Fruit fly (Drosophila melanogaster) whole organism, prepupa: Measurements from ENCODE around the gene Gfat2.

Source experiments
- Blimp-1 ChIP-seq: fragments of 200-800 bp; sonication (Bioruptor generic); optimal IDR thresholded peaks from 3 replicates; lab custom pipeline; 2017; ENCODE audit warnings: missing biosample characterization, missing genetic modification characterization, mild to moderate bottlenecking, moderate library complexity, missing genetic modification reagents
- CG10631 ChIP-seq: fragments of 200-800 bp; sonication (Bioruptor generic); optimal IDR thresholded peaks from 2 replicates; lab custom pipeline; 2016; ENCODE audit warnings: missing biosample characterization, missing genetic modification characterization
- CG10669 ChIP-seq: fragments of 200-800 bp; sonication (Bioruptor generic); optimal IDR thresholded peaks from 3 replicates; lab custom pipeline; 2018; ENCODE audit warnings: missing biosample characterization, mild to moderate bottlenecking, missing genetic modification characterization, moderate library complexity
- CG11294 ChIP-seq: fragments of 200-800 bp; sonication (Bioruptor generic); IDR thresholded peaks from 2 replicates; pipeline ENCODE4 v1.3.6; 2022; ENCODE audit warnings: missing biosample characterization, missing genetic modification characterization
- CG11762 ChIP-seq: fragments of 200-800 bp; sonication (Bioruptor generic); optimal IDR thresholded peaks from 3 replicates; lab custom pipeline; 2016; ENCODE audit warnings: missing biosample characterization, missing genetic modification characterization; ENCODE audit not compliant: insufficient read depth
- CG11902 ChIP-seq: fragments of 200-800 bp; sonication (Bioruptor generic); optimal IDR thresholded peaks from 3 replicates; lab custom pipeline; 2016; ENCODE audit warnings: missing biosample characterization, missing genetic modification characterization
- CG15336 ChIP-seq: fragments of 200-800 bp; sonication (Bioruptor generic); IDR thresholded peaks from 2 replicates; pipeline ENCODE4 v1.3.6; 2022; ENCODE audit warnings: missing biosample characterization, missing genetic modification characterization
- CG1621 ChIP-seq: fragments of 200-800 bp; sonication (Bioruptor generic); optimal IDR thresholded peaks from 3 replicates; lab custom pipeline; 2018; ENCODE audit warnings: missing biosample characterization, mild to moderate bottlenecking, missing genetic modification characterization
- CG16779 ChIP-seq: fragments of 200-800 bp; sonication (Bioruptor generic); optimal IDR thresholded peaks from 3 replicates; lab custom pipeline; 2017; ENCODE audit warnings: missing biosample characterization, mild to moderate bottlenecking, missing genetic modification characterization
- CG3032 ChIP-seq: fragments of 200-800 bp; optimal IDR thresholded peaks from 2 replicates; lab custom pipeline; 2019; ENCODE audit warnings: missing biosample characterization, mild to moderate bottlenecking, missing genetic modification characterization, moderate library complexity
- CG4318 ChIP-seq: fragments of 200-800 bp; sonication (Bioruptor generic); optimal IDR thresholded peaks from 3 replicates; lab custom pipeline; 2017; ENCODE audit warnings: missing biosample characterization, mild to moderate bottlenecking, missing genetic modification characterization
- CG6163 ChIP-seq: fragments of 200-800 bp; sonication (Bioruptor generic); IDR thresholded peaks from 3 replicates; pipeline ENCODE4 v1.3.6; 2022; ENCODE audit warnings: missing biosample characterization, missing genetic modification characterization
- CG6276 ChIP-seq: fragments of 200-800 bp; sonication (Bioruptor generic); optimal IDR thresholded peaks from 2 replicates; lab custom pipeline; 2017; ENCODE audit warnings: missing biosample characterization, mild to moderate bottlenecking, missing genetic modification characterization
- CG6792 ChIP-seq: fragments of 200-800 bp; sonication (Bioruptor generic); optimal IDR thresholded peaks from 3 replicates; lab custom pipeline; 2016; ENCODE audit warnings: missing biosample characterization, missing genetic modification characterization
- CG6808 ChIP-seq: fragments of 200-800 bp; sonication (Bioruptor generic); optimal IDR thresholded peaks from 3 replicates; lab custom pipeline; 2017; ENCODE audit warnings: missing biosample characterization, missing genetic modification characterization, mild to moderate bottlenecking, moderate library complexity, missing genetic modification reagents
- CG7368 ChIP-seq: fragments of 200-800 bp; sonication (Bioruptor generic); optimal IDR thresholded peaks from 3 replicates; lab custom pipeline; 2016; ENCODE audit warnings: missing biosample characterization, missing genetic modification characterization
- CG8119 ChIP-seq: fragments of 200-800 bp; sonication (Bioruptor generic); IDR thresholded peaks from 3 replicates; pipeline ENCODE4 v1.3.6; 2022; ENCODE audit warnings: missing biosample characterization, missing genetic modification characterization
- CG8632 ChIP-seq: fragments of 200-800 bp; sonication (Bioruptor generic); optimal IDR thresholded peaks from 3 replicates; lab custom pipeline; 2016; ENCODE audit warnings: missing biosample characterization, missing genetic modification characterization
- CG9139 ChIP-seq: fragments of 200-800 bp; sonication (Bioruptor generic); optimal IDR thresholded peaks from 3 replicates; lab custom pipeline; 2017; ENCODE audit warnings: missing biosample characterization, mild to moderate bottlenecking, missing genetic modification characterization
- Eip78C ChIP-seq: fragments of 200-800 bp; sonication (Bioruptor generic); peaks from one replicate; lab custom pipeline; 2016; ENCODE audit warnings: missing biosample characterization, missing genetic modification characterization
- Eip93F ChIP-seq: fragments of 200-800 bp; sonication (Bioruptor generic); optimal IDR thresholded peaks from 2 replicates; lab custom pipeline; 2016; ENCODE audit warnings: missing biosample characterization, mild to moderate bottlenecking, missing genetic modification characterization
- Ets21C ChIP-seq: fragments of 200-800 bp; sonication (Bioruptor generic); optimal IDR thresholded peaks from 3 replicates; lab custom pipeline; 2016; ENCODE audit warnings: missing biosample characterization, missing genetic modification characterization
- Ets96B ChIP-seq: fragments of 200-800 bp; optimal IDR thresholded peaks from 2 replicates; lab custom pipeline; 2019; ENCODE audit warnings: missing biosample characterization, mild to moderate bottlenecking, missing genetic modification characterization, moderate library complexity
- Gug ChIP-seq: fragments of 200-800 bp; sonication (Bioruptor generic); IDR thresholded peaks from 2 replicates; pipeline ENCODE4 v1.3.6; 2022; ENCODE audit warnings: missing biosample characterization, missing genetic modification characterization
- Hr38 ChIP-seq: sonication (Bioruptor generic); optimal IDR thresholded peaks from 2 replicates; lab custom pipeline; 2016; ENCODE audit warnings: missing biosample characterization, missing genetic modification characterization
- Hr39 ChIP-seq: fragments of 200-800 bp; sonication (Bioruptor generic); optimal IDR thresholded peaks from 2 replicates; lab custom pipeline; 2016; ENCODE audit warnings: missing biosample characterization, missing genetic modification characterization
- Hr4 ChIP-seq: fragments of 200-800 bp; sonication (Bioruptor generic); optimal IDR thresholded peaks from 3 replicates; lab custom pipeline; 2016; ENCODE audit warnings: missing biosample characterization, missing genetic modification characterization
- Lpt ChIP-seq: fragments of 200-800 bp; sonication (Bioruptor generic); optimal IDR thresholded peaks from 3 replicates; lab custom pipeline; 2016; ENCODE audit warnings: missing biosample characterization, missing genetic modification characterization
- OdsH ChIP-seq: fragments of 200-800 bp; sonication (Bioruptor generic); optimal IDR thresholded peaks from 3 replicates; lab custom pipeline; 2016; ENCODE audit warnings: missing biosample characterization, missing genetic modification characterization
- Smox ChIP-seq: fragments of 200-800 bp; sonication (Bioruptor generic); optimal IDR thresholded peaks from 3 replicates; lab custom pipeline; 2016; ENCODE audit warnings: missing biosample characterization, missing genetic modification characterization
- Sox15 ChIP-seq: fragments of 200-800 bp; sonication (Bioruptor generic); optimal IDR thresholded peaks from 3 replicates; lab custom pipeline; 2016; ENCODE audit warnings: missing biosample characterization, missing genetic modification characterization
- achi ChIP-seq: fragments of 200-800 bp; sonication (Bioruptor generic); optimal IDR thresholded peaks from 3 replicates; lab custom pipeline; 2016; ENCODE audit warnings: missing biosample characterization, missing genetic modification characterization
- acj6 ChIP-seq: fragments of 200-800 bp; sonication (Bioruptor generic); optimal IDR thresholded peaks from 3 replicates; lab custom pipeline; 2016; ENCODE audit warnings: missing biosample characterization, missing genetic modification characterization
- cyc ChIP-seq: fragments of 200-800 bp; sonication (Bioruptor generic); optimal IDR thresholded peaks from 3 replicates; lab custom pipeline; 2016; ENCODE audit warnings: missing biosample characterization, missing genetic modification characterization
- eg ChIP-seq: fragments of 200-800 bp; sonication (Bioruptor generic); IDR thresholded peaks from 3 replicates; pipeline ENCODE4 v1.3.6; 2022; ENCODE audit warnings: missing biosample characterization, missing genetic modification characterization
- esn ChIP-seq: fragments of 200-800 bp; sonication (Bioruptor generic); optimal IDR thresholded peaks from 2 replicates; lab custom pipeline; 2016; ENCODE audit warnings: missing biosample characterization, mild to moderate bottlenecking, missing genetic modification characterization, moderate library complexity
- fd59A ChIP-seq: fragments of 200-800 bp; sonication (Bioruptor generic); optimal IDR thresholded peaks from 2 replicates; lab custom pipeline; 2017; ENCODE audit warnings: missing biosample characterization, mild to moderate bottlenecking, missing genetic modification characterization, missing genetic modification reagents
- fd85E ChIP-seq: fragments of 200-800 bp; sonication (Bioruptor generic); optimal IDR thresholded peaks from 3 replicates; lab custom pipeline; 2016; ENCODE audit warnings: missing biosample characterization, missing genetic modification characterization
- fkh ChIP-seq: fragments of 200-800 bp; sonication (Bioruptor generic); optimal IDR thresholded peaks from 3 replicates; lab custom pipeline; 2017; ENCODE audit warnings: missing biosample characterization, mild to moderate bottlenecking, missing genetic modification characterization, moderate library complexity
- net ChIP-seq: fragments of 200-800 bp; sonication (Bioruptor generic); optimal IDR thresholded peaks from 3 replicates; lab custom pipeline; 2016; ENCODE audit warnings: missing biosample characterization, missing genetic modification characterization
- pdm3 ChIP-seq: fragments of 200-800 bp; sonication (Bioruptor generic); optimal IDR thresholded peaks from 3 replicates; lab custom pipeline; 2016; ENCODE audit warnings: missing biosample characterization, missing genetic modification characterization
- salr ChIP-seq, 2 experiments: fragments of 200-800 bp; sonication (Bioruptor generic); optimal IDR thresholded peaks; 3 replicates each; lab custom pipeline; 2016 to 2018; ENCODE audit warnings: missing biosample characterization in 2 of 2, missing genetic modification characterization in 2 of 2, mild to moderate bottlenecking in 1 of 2
- spab ChIP-seq: fragments of 200-800 bp; sonication (Bioruptor generic); optimal IDR thresholded peaks from 2 replicates; lab custom pipeline; 2017; ENCODE audit warnings: missing biosample characterization, mild to moderate bottlenecking, missing genetic modification characterization, missing genetic modification reagents
- svp ChIP-seq: fragments of 200-800 bp; sonication (Bioruptor generic); peaks from one replicate; lab custom pipeline; 2016; ENCODE audit warnings: missing biosample characterization, missing genetic modification characterization
- topi ChIP-seq: fragments of 200-800 bp; sonication (Bioruptor generic); optimal IDR thresholded peaks from 3 replicates; lab custom pipeline; 2016; ENCODE audit warnings: missing biosample characterization, missing genetic modification characterization
- vri ChIP-seq: fragments of 200-800 bp; sonication (Bioruptor generic); optimal IDR thresholded peaks from 3 replicates; lab custom pipeline; 2016; ENCODE audit warnings: missing biosample characterization, mild to moderate bottlenecking, missing genetic modification characterization

Gene Gfat2

DNA sequence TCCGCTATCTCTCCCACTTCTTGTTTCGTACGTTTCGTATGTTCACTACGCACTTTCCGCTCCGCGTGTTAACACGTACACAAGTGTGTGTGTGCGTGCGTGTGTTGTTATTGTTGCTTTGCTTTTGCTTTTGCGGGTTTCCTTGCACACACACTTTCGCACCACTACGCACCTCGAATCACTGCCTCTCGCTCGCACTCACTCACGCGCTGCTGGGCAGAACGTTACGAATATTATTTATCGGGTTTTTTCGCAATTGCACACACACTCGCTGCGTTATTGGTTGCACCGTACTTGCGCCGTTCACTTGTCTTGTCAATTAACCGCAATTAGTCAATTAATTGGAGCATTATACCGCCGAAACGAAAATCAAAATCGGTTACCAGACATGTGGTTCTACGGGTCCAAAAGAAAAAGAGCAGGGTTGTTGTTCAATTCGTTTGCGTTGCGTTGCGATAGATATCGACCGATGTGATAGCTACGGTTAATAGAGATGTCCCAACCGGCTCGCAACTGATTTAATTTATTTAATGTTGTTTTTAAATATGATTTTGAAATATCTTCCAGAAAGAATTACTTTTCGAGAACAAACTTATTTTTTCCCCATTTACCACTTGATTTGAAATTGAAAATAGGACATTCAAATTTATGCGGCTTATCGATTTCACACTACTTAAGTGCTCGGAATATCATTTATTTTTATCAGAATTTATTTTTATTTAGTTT, 3.4 kb downstream of the Gfat2 start, which contains the start of gene larp (continued):
- TF ChIP-seq CG1621 (tag; lab: Kevin White, UChicago) = peak; percentile 97
- no peak for TF ChIP-seq CG4318 (GFP tag; lab: Kevin White, UChicago)
- 0 out of 2 replicates have a peak, but pooled peaks have one; percentile 12 for TF ChIP-seq Gug
- peak; percentile 54 for TF ChIP-seq acj6 (GFP tag; lab: Kevin White, UChicago)
- no peak for TF ChIP-seq spab
- no peak for TF ChIP-seq fd85E (GFP tag; lab: Kevin White, UChicago)
- peak; percentile 34 for TF ChIP-seq CG11902
- peak; percentile 70 for TF ChIP-seq CG10631
- TF ChIP-seq Ets96B (tag; lab: Kevin White, UChicago) = peak; percentile 26
- TF ChIP-seq vri (GFP tag; lab: Kevin White, UChicago) = no peak
- TF ChIP-seq Hr4 = peak; percentile 50
- no peak for TF ChIP-seq fkh (GFP tag; lab: Kevin White, UChicago)
- peak; percentile 59 for TF ChIP-seq Eip78C (GFP tag; lab: Kevin White, UChicago)
- peak; percentile 30; the same call in 1 of the 2 replicates for TF ChIP-seq CG15336 (GFP tag; lab: Robert Waterston, UW)
- peak; percentile 60 for TF ChIP-seq Smox
- no peak for TF ChIP-seq CG7368 (GFP tag; lab: Kevin White, UChicago)
- peak; percentile 59 for TF ChIP-seq esn (GFP tag; lab: Kevin White, UChicago)

DNA sequence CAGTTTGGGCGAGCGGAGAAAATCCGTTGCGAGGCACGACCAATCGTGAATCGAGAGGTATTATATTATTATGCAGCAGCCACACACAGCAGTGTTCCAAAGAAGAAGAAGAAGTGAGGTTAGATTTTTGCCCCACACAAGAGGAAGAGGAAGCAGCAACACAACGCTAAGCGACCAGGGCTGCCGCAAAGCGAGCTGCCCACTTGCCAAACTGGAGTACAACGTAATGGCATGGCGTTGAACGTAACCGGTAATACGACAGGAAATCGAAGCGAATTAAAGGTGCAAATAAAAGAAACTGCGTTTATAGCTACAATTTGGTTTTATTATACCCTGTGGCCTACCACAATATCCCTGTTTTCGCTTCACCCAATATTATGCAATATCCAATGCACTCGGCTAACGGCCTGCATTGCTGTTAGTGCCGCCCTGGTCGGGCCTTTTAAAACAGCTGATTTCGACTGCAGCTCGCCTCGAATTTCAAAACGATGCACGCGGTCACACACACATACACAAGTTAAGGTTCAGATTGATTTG, 4.0 kb downstream of the Gfat2 start:
- TF ChIP-seq CG11762 (GFP tag; lab: Kevin White, UChicago) (peak; percentile 54), cyc (GFP tag; lab: Kevin White, UChicago) (peak; percentile 80), CG10631 (peak; percentile 77), Hr38 (GFP tag; lab: Kevin White, UChicago) (no peak), fd59A (GFP tag; lab: Kevin White, UChicago) (peak; percentile 65), CG16779 (tag; lab: Kevin White, UChicago) (peak; percentile 26), eg (GFP tag; lab: Robert Waterston, UW) (peak; percentile 72; the same call in 2 of the 3 replicates), fkh (GFP tag; lab: Kevin White, UChicago) (peak; percentile 63), Gug (peak; percentile 66), Eip93F (GFP tag; lab: Kevin White, UChicago) (no peak), CG4318 (GFP tag; lab: Kevin White, UChicago) (peak; percentile 54), Blimp-1 (GFP tag; lab: Kevin White, UChicago) (no peak), CG11902 (peak; percentile 53), CG6808 (GFP tag; lab: Kevin White, UChicago) (peak; percentile 71), acj6 (GFP tag; lab: Kevin White, UChicago) (peak; percentile 78), vri (GFP tag; lab: Kevin White, UChicago) (peak; percentile 96), CG6163 (GFP tag; lab: Robert Waterston, UW) (peak; percentile 71), CG8119 (peak; percentile 51; the same call in 2 of the 3 replicates), CG8632 (GFP tag; lab: Kevin White, UChicago) (peak; percentile 69), Lpt (peak; percentile 45), CG3032 (tag; lab: Kevin White, UChicago) (peak; percentile 77), Sox15 (peak; percentile 72), OdsH (GFP tag; lab: Kevin White, UChicago) (peak; percentile 81), Eip78C (GFP tag; lab: Kevin White, UChicago) (peak; percentile 90), CG9139 (GFP tag; lab: Kevin White, UChicago) (peak; percentile 10), salr (GFP tag; optimal IDR thresholded peaks at IDR 0.05; lab: Kevin White, UChicago) (peak; percentile 34 to 60), Ets96B (tag; lab: Kevin White, UChicago) (peak; percentile 45), achi (GFP tag; lab: Kevin White, UChicago) (peak; percentile 72), CG10669 (peak; percentile 53), fd85E (GFP tag; lab: Kevin White, UChicago) (peak; percentile 42), CG6276 (no peak), Ets21C (GFP tag; lab: Kevin White, UChicago) (peak; percentile 81), CG1621 (tag; lab: Kevin White, UChicago) (peak; percentile 60), Hr39 (GFP tag; lab: Kevin White, UChicago) (peak; percentile 84), pdm3 (GFP tag; lab: Kevin White, UChicago) (peak; percentile 73), svp (GFP tag; lab: Kevin White, UChicago) (peak; percentile 94), topi (GFP tag; lab: Kevin White, UChicago) (peak; percentile 75), CG11294 (GFP tag; lab: Robert Waterston, UW) (peak; percentile 52; the same call in 1 of the 2 replicates), net (GFP tag; lab: Kevin White, UChicago) (peak; percentile 68), CG6792 (peak; percentile 71), CG7368 (GFP tag; lab: Kevin White, UChicago) (peak; percentile 65)
